Fruit fly (Drosophila melanogaster): ENCODE data around the gene Atg17.

DNA sequence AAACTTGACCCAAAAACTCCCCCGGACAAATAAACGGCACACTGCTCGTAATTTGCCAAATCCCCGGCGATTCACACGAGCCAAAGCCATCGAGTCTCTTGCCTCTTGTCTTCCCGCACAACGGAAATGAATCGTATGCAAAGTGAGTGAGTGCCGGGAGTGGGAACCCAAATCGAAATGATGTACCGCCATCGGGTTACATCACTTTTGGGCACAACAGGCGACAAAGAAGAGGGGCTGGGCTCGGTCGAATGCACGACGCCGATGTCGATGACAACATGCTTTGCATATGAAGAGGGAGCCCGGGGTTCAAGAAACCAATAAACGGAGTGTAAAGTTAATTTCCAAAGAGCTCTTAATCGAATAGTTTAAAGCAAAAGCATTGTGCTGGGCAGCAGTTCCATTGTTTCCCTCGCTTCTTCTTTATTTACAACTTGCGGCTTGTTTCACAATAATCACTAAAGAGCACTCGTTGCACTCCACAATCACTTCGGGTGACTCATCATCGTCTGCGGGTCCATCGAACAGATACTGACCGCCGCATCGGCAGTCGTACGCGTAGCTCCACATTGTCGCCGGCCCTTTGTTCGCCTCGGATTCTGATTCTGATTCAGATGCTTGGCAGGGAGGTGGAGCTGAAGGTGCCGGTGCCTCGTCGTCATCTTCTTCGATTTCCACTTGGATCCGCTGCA is 47.7 kb upstream of the Atg17 start:
- TF ChIP-seq dan (GFP tag; IDR thresholded peaks at IDR 0.05): no peak
- TF ChIP-seq CG1233 (GFP tag; optimal IDR thresholded peaks at IDR 0.05): no peak
- no peak for TF ChIP-seq HHEX (GFP tag; optimal IDR thresholded peaks at IDR 0.05)
- no peak for TF ChIP-seq pzg (GFP tag; optimal IDR thresholded peaks at IDR 0.05)
